Worm (Caenorhabditis elegans) whole organism, midembryonic: ENCODE measurements around the gene F55A11.11.

Source experiments
- cog-1 ChIP-seq: sonication (generic microtip); optimal IDR thresholded peaks from 2 replicates; lab custom pipeline; 2016; ENCODE audit warnings: missing genetic modification characterization, missing compliant biosample characterization
- flt-1 ChIP-seq: fragments of 200-800 bp; sonication (Bioruptor generic); IDR thresholded peaks from 2 replicates; pipeline ENCODE4 v1.3.6; 2022; ENCODE audit warnings: missing genetic modification characterization, missing compliant biosample characterization
- tab-1 ChIP-seq: fragments of 200-800 bp; sonication (Bioruptor generic); IDR thresholded peaks from 2 replicates; pipeline ENCODE4 v1.3.6; 2022; ENCODE audit warnings: missing genetic modification characterization, missing compliant biosample characterization
- ztf-23 ChIP-seq: fragments of 200-800 bp; sonication (Bioruptor generic); IDR thresholded peaks from 2 replicates; pipeline ENCODE4 v1.3.6; 2022; ENCODE audit warnings: missing genetic modification reagents, missing genetic modification characterization, missing compliant biosample characterization
- ztf-29 ChIP-seq: fragments of 200-800 bp; sonication (Bioruptor generic); IDR thresholded peaks from 2 replicates; pipeline ENCODE4 v1.3.6; 2022; ENCODE audit warnings: missing genetic modification reagents, missing genetic modification characterization, missing compliant biosample characterization

- TF ChIP-seq tab-1 (GFP tag; lab: Robert Waterston, UW) (no peak), ztf-29 (GFP tag; lab: Robert Waterston, UW) (no peak), ztf-23 (no peak), cog-1 (tag; lab: Kevin White, UChicago) (no peak), flt-1 (GFP tag; lab: Robert Waterston, UW) (no peak)
Measured at ce11 chrV:11779310-11779709, 3.6 kb upstream of the F55A11.11 start.
